Worm (Caenorhabditis elegans) whole organism, L4 larva: ENCODE results near the gene F26A1.9.

Experiments used
- R02D3.7 ChIP-seq: fragments of 150-350 bp; sonication (generic microtip); optimal IDR thresholded peaks from 3 replicates; lab custom pipeline; 2014; ENCODE audit warnings: missing biosample characterization, missing genetic modification characterization
- ama-1 ChIP-seq: fragments of 150-350 bp; optimal IDR thresholded peaks from 2 replicates; lab custom pipeline; 2014; ENCODE audit warnings: inconsistent platforms, mixed read lengths
- ces-1 ChIP-seq: fragments of 150-350 bp; sonication (generic microtip); optimal IDR thresholded peaks from 4 replicates; lab custom pipeline; 2014; ENCODE audit warnings: missing biosample characterization, missing genetic modification reagents, missing genetic modification characterization
- fkh-10 ChIP-seq: fragments of 150-350 bp; optimal IDR thresholded peaks from 2 replicates; lab custom pipeline; 2014; ENCODE audit warnings: missing biosample characterization, missing genetic modification reagents, missing genetic modification characterization
- lim-7 ChIP-seq: fragments of 200-800 bp; sonication (Bioruptor generic); IDR thresholded peaks from 2 replicates; pipeline ENCODE4 v1.3.6; 2022; ENCODE audit warnings: missing genetic modification characterization, missing compliant biosample characterization
- mxl-2 ChIP-seq: fragments of 200-800 bp; sonication (Bioruptor generic); conservative IDR thresholded peaks from 2 replicates; pipeline ENCODE4 v1.3.6; 2022; ENCODE audit warnings: missing genetic modification reagents, missing genetic modification characterization, missing compliant biosample characterization
- pqm-1 ChIP-seq: sonication (generic microtip); optimal IDR thresholded peaks from 2 replicates; lab custom pipeline; 2017; ENCODE audit warnings: missing biosample characterization, missing genetic modification characterization
- unc-62 ChIP-seq, 3 experiments: fragments of 150-350 bp in 1 of 3; sonication (generic microtip); optimal IDR thresholded peaks in 2 of 3; peaks in 1 of 3; 1 replicate in 1 of 3; 2 replicates in 2 of 3; lab custom pipeline; 2014 to 2017; ENCODE audit warnings: missing biosample characterization in 3 of 3, missing genetic modification characterization in 3 of 3, missing genetic modification reagents in 3 of 3, missing genotype in 1 of 3
- zag-1 ChIP-seq: fragments of 150-350 bp; optimal IDR thresholded peaks from 2 replicates; lab custom pipeline; 2014; ENCODE audit warnings: missing biosample characterization, missing genetic modification characterization

DNA sequence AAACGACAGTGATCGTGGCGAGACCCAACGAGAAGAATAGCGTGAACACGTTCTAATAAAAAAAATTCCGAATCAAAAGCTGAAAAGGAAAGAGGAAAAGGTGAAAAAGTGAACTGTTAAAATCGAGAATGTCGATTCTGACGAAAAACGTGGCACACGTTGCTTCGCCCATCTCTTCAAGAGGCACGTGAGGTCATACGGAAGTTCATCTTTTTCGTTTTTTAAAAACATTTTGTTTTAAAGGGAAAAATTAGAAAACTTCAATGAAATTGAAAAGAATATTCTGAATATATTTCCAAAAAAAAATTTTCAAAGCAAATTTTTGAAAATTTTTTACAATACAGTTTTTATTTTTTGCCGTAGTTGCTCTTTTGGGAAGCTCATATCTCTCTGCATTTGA, 18.1 kb downstream of the F26A1.9 start, which contains the start of gene C38D4.7:
- TF ChIP-seq mxl-2 (no peak), ces-1 (no peak), lim-7 (no peak), unc-62 (GFP tag; optimal IDR thresholded peaks at IDR 0.05 in 1 of 2; lab: Kevin White, UChicago) (no peak), unc-62 (tag; optimal IDR thresholded peaks at IDR 0.05; lab: Kevin White, UChicago) (no peak), pqm-1 (tag; lab: Kevin White, UChicago) (no peak), ama-1 (lab: Kevin White, UChicago) (no peak), fkh-10 (no peak), R02D3.7 (tag; lab: Kevin White, UChicago) (no peak), zag-1 (tag; lab: Kevin White, UChicago) (no peak)
